Worm (Caenorhabditis elegans): ENCODE results near the gene nhr-1.
"Not testable (repeated sequence)": the region's sequence is repeated elsewhere in the genome, so short reads cannot be mapped to it uniquely, and the experiment has no call there.

The nhr-1 gene

DNA sequence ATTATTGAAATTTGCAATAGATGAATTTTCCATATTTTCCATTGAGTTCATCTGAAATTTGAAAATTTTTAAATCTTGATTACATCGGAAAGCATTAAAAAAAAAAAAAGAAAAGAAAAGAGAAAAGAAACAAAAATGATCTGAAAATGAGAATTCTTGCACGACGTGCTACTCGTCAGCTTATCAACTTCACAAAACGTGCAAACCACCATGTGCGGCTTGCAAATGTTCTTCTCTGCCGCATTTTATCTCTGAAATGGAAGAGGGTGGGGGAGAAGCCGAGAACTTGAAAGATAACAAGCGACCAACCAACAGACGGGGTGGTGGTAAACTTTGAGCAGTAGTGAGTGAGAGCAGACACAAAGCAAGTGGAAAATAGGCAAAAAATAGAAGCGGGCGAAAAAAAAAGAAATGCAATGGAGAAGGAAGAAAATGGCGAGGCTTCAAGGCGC lies 20.2 kb downstream of the nhr-1 start, which contains the start of gene F31A3.3:
F31A3.3 (minus strand) TSS at position 51 of the 452 bp plus-strand sequence.
- TF ChIP-seq flt-1 (GFP tag; IDR thresholded peaks at IDR 0.05) (no peak), cog-1 (tag; optimal IDR thresholded peaks at IDR 0.05) (no peak), tab-1 (GFP tag; IDR thresholded peaks at IDR 0.05) (no peak), ztf-29 (GFP tag; IDR thresholded peaks at IDR 0.05) (no peak), klf-2 (GFP tag; conservative IDR thresholded peaks at IDR 0.05) (no peak), ztf-23 (GFP tag; IDR thresholded peaks at IDR 0.05) (no peak), T22C8.4 (GFP tag; IDR thresholded peaks at IDR 0.05) (no peak), ref-1 (GFP tag; conservative IDR thresholded peaks at IDR 0.05) (no peak), med-1 (GFP tag; optimal IDR thresholded peaks at IDR 0.05; ENCODE audit: insufficient read depth) (no peak)

DNA sequence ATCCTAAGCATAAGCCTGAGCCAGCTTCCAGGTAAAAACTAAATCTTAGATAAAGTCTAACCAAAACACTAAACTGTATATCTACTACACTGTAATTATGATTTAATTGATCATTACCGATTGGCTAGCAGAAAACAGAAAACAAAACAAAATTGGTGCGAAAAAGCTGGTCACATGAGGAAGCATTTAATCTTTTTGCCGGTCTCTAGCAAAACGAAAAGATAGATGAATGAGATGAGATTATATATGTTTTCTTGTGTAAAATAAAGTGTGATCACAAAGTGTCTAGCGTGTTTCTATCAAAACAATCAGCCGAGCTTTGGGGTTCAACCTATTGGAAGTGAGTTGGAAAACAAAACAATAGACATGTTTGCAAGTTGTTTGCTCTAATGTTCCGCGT lies 21.0 kb downstream of the nhr-1 start:
- TF ChIP-seq T22C8.4 (GFP tag; IDR thresholded peaks at IDR 0.05) (no peak), flt-1 (GFP tag; IDR thresholded peaks at IDR 0.05) (no peak), ref-1 (GFP tag; conservative IDR thresholded peaks at IDR 0.05) (no peak), ztf-23 (GFP tag; IDR thresholded peaks at IDR 0.05) (no peak), klf-2 (GFP tag; conservative IDR thresholded peaks at IDR 0.05) (no peak), cog-1 (tag; optimal IDR thresholded peaks at IDR 0.05) (no peak), ztf-29 (GFP tag; IDR thresholded peaks at IDR 0.05) (no peak), med-1 (GFP tag; optimal IDR thresholded peaks at IDR 0.05; ENCODE audit: insufficient read depth) (no peak), tab-1 (GFP tag; IDR thresholded peaks at IDR 0.05) (no peak)

DNA sequence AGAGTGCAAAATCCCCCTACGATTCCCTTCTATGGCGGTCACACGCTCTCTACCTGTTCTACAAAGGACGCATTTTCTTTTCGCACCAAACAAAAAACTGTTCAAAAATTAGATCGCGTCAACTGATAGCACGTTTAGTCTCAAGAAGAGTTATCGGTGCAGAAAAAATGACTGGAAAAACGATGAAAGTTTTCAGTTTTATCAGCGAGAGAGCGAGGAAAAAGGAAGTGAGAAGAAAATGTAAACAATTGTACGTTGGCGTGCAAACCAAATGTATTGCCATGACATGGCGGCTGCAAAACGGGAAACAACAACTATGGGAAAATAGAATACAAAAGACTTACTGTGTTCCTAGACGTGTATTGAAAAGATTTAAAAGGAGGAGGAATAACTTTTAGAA lies 23.7 kb downstream of the nhr-1 start:
- TF ChIP-seq tab-1 (GFP tag; IDR thresholded peaks at IDR 0.05): no peak
- TF ChIP-seq cog-1 (tag; optimal IDR thresholded peaks at IDR 0.05): no peak

DNA sequence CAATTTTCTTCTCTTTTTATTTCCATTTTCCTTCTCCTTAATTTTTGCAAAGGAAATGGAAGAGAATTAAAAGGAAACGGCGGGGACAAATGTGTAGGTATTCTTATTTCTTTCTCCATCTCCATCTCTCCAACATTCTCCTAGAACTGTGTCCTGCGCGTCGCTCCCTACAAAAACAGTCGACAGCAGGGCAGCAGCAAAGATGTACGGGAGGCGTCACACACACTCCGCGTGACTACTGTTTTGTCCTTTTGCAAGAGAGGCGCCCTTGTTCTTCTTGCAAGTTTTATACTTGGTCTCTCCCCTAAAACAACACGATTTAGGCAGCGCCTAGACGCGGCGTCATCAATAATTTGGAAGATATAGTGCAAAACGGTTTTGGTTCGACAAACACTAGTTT lies 26.1 kb downstream of the nhr-1 start:
- TF ChIP-seq ref-1 (GFP tag; conservative IDR thresholded peaks at IDR 0.05) (no peak), klf-2 (GFP tag; conservative IDR thresholded peaks at IDR 0.05) (no peak), ztf-29 (GFP tag; IDR thresholded peaks at IDR 0.05) (no peak), flt-1 (GFP tag; IDR thresholded peaks at IDR 0.05) (no peak)

DNA sequence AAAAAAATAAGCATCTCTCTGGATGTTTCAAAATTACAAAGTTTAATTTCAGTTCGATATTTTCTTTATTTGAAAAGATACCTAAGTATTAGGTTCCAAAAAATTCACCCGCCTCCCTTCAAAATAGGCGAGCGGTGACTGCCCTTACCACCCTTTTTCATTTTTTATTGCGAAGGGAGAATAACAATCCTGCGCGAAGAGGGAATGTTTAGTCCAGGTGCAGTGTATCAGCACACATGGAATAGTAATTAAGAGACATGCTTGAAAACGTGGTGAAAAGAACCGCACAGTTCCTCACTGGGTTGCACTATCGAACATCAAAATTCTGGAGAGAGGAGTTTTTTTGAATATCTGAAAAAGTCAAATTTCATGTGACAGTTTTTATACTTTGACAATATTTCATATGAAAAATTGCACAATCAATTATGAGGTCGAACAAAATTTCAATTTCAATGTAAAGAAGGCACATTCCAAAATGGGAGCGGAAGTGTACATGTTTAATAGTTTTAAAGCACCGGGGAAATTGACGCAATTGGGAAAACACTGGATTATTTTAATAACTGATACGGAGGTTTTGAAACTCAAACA lies 30.6 kb downstream of the nhr-1 start:
- TF ChIP-seq ref-1 (GFP tag; conservative IDR thresholded peaks at IDR 0.05) (no peak), med-1 (GFP tag; optimal IDR thresholded peaks at IDR 0.05; ENCODE audit: insufficient read depth) (no peak), ztf-29 (GFP tag; IDR thresholded peaks at IDR 0.05) (no peak), ztf-23 (GFP tag; IDR thresholded peaks at IDR 0.05) (peak; percentile 75; the same call in 1 of the 2 replicates), flt-1 (GFP tag; IDR thresholded peaks at IDR 0.05) (peak; percentile 67), T22C8.4 (GFP tag; IDR thresholded peaks at IDR 0.05) (peak; percentile 68), klf-2 (GFP tag; conservative IDR thresholded peaks at IDR 0.05) (0 out of 2 replicates have a peak, but pooled peaks have one; percentile 35), tab-1 (GFP tag; IDR thresholded peaks at IDR 0.05) (no peak), cog-1 (tag; optimal IDR thresholded peaks at IDR 0.05) (peak; percentile 42)

DNA sequence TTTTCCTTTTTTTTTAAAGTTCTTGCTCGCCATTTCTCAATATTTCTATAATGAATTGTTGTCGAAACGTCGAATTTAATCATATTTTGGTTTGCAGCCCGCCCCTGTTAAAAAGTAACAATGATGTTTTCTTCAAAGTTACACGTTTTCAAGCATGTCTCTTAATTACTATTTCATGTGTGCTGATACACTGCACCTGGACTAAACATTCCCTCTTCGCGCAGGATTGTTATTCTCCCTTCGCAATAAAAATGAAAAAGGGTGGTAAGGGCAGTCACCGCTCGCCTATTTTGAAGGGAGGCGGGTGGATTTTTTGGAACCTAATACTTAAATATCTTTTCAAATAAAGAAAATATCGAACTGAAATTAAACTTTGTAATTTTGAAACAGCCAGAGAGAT lies 31.6 kb downstream of the nhr-1 start:
- TF ChIP-seq ztf-23 (GFP tag; IDR thresholded peaks at IDR 0.05): peak; percentile 45; the same call in 1 of the 2 replicates
- TF ChIP-seq ref-1 (GFP tag; conservative IDR thresholded peaks at IDR 0.05): no peak

DNA sequence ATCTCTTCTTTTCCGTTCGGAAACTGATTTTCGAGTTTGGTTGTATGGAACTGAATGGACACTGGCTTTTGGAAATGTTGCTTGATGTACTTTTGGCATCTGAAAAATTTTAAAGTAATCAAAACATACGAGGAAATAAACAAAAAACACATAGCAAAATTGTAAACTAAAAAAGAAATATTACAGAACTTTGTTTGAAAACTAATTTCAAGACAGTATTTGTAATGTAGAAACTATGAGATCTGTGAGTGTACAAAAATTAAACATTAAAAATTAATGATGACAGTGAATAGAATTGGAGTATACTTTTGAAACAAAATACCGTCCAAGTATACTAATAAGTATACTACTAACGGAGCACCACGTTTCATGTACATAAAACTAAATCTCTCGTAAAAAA lies 34.7 kb downstream of the nhr-1 start, which contains the start of gene hlh-29:
hlh-29 (minus strand) TSS at position 101 of the 400 bp plus-strand sequence.
- not testable (repeated sequence) for TF ChIP-seq ref-1 (GFP tag; conservative IDR thresholded peaks at IDR 0.05); cog-1 (tag; optimal IDR thresholded peaks at IDR 0.05); T22C8.4 (GFP tag; IDR thresholded peaks at IDR 0.05)

DNA sequence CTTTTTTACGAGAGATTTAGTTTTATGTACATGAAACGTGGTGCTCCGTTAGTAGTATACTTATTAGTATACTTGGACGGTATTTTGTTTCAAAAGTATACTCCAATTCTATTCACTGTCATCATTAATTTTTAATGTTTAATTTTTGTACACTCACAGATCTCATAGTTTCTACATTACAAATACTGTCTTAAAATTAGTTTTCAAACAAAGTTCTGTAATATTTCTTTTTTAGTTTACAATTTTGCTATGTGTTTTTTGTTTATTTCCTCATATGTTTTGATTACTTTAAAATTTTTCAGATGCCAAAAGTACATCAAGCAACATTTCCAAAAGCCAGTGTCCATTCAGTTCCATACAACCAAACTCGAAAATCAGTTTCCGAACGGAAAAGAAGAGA lies 36.9 kb downstream of the nhr-1 start, which contains the start of gene hlh-28:
hlh-28 (plus strand) TSS at position 301 of the 400 bp plus-strand sequence.
- not testable (repeated sequence) for TF ChIP-seq cog-1 (tag; optimal IDR thresholded peaks at IDR 0.05); flt-1 (GFP tag; IDR thresholded peaks at IDR 0.05); T22C8.4 (GFP tag; IDR thresholded peaks at IDR 0.05)

DNA sequence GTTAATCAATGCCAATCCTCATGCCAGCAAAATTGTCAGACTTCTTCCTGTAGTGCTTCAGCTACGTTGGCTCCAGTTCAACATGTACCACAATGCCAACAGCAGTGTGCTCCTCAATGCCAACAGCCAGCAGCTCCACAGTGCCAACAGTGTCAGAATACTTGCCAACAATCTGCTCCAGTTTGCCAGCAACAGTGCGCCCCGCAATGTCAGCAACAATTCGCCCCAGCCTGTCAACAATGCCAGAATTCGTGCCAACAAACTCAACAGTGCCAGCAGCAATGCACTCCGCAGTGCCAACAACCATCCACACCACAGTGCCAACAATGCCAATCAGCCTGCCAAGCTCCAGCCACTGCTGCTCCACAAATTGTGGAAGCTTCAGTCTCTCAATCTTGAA lies 39.9 kb downstream of the nhr-1 start:
- TF ChIP-seq T22C8.4 (GFP tag; IDR thresholded peaks at IDR 0.05): no peak
- no peak for TF ChIP-seq ztf-29 (GFP tag; IDR thresholded peaks at IDR 0.05)
- no peak for TF ChIP-seq ztf-23 (GFP tag; IDR thresholded peaks at IDR 0.05)
- TF ChIP-seq klf-2 (GFP tag; conservative IDR thresholded peaks at IDR 0.05): no peak
- TF ChIP-seq tab-1 (GFP tag; IDR thresholded peaks at IDR 0.05): no peak
- TF ChIP-seq cog-1 (tag; optimal IDR thresholded peaks at IDR 0.05): no peak

DNA sequence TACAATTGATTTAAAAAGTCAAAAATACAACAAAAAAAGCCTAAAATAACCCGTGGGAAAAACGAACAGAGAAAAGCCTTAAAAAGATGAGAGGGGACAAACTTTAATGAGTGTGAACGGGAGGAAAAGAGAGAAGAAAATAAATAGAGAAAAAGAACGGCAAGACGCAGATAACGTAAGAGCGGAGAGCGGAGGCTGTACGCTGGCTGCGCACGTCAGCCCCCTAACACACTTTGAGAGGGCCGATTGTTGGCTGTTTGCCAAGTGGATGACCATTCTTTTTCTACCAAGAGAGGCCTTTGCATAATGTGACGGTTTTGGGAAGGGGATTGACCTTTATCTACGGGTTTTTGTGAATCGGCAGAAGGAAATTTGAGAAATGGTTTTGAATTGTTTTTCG lies 48.3 kb downstream of the nhr-1 start:
- TF ChIP-seq T22C8.4 (GFP tag; IDR thresholded peaks at IDR 0.05) (no peak), tab-1 (GFP tag; IDR thresholded peaks at IDR 0.05) (0 out of 2 replicates have a peak, but pooled peaks have one; percentile 11)

DNA sequence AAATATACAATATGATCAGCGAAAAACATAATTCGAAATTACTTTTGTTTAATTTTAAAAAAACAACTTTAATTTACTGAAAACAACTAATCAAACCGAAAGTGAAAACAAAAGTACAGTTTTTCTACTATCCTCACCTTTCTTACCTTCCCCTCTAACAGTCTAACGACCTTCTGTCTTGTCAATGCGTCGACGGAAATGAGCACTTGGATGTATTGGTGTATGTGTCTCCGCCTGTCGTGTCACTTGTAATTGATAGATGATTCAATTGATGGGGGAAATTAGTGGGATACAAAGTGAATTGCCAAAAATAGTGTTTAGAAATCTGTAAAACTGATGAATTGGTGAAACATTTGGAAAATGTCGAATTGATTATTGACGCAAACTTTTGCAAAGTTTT lies 49.5 kb downstream of the nhr-1 start, which contains the start of gene F31A3.5:
F31A3.5 (minus strand) TSS at position 200 of the 400 bp plus-strand sequence.
- TF ChIP-seq cog-1 (tag; optimal IDR thresholded peaks at IDR 0.05) (no peak), T22C8.4 (GFP tag; IDR thresholded peaks at IDR 0.05) (no peak), ztf-29 (GFP tag; IDR thresholded peaks at IDR 0.05) (no peak), tab-1 (GFP tag; IDR thresholded peaks at IDR 0.05) (no peak), flt-1 (GFP tag; IDR thresholded peaks at IDR 0.05) (no peak), med-1 (GFP tag; optimal IDR thresholded peaks at IDR 0.05; ENCODE audit: insufficient read depth) (no peak), ref-1 (GFP tag; conservative IDR thresholded peaks at IDR 0.05) (no peak)
